Worm (Caenorhabditis elegans): ENCODE measurements around the gene flp-1.

flp-1 gene

ce11 chrIV:9120220-9120619 lies 24.3 kb upstream of the flp-1 start:
- TF ChIP-seq sup-37 (GFP tag; optimal IDR thresholded peaks at IDR 0.05) = no peak
- no peak for TF ChIP-seq nhr-12 (tag; optimal IDR thresholded peaks at IDR 0.05)
- TF ChIP-seq ceh-88 (GFP tag; IDR thresholded peaks at IDR 0.05) = no peak
- TF ChIP-seq mab-9 (GFP tag; IDR thresholded peaks at IDR 0.05) = no peak
- TF ChIP-seq elt-2 (tag; optimal IDR thresholded peaks at IDR 0.05) = no peak
- no peak for TF ChIP-seq nhr-47 (tag; optimal IDR thresholded peaks at IDR 0.05)
- TF ChIP-seq nhr-19 (GFP tag; conservative IDR thresholded peaks at IDR 0.05) = no peak
- TF ChIP-seq ceh-90 (tag; optimal IDR thresholded peaks at IDR 0.05) = no peak
- TF ChIP-seq nhr-84 (tag; optimal IDR thresholded peaks at IDR 0.05) = no peak
- TF ChIP-seq aly-2 (tag; optimal IDR thresholded peaks at IDR 0.05) = no peak
- TF ChIP-seq egl-13 (tag; optimal IDR thresholded peaks at IDR 0.05) = no peak
- no peak for TF ChIP-seq pax-3 (tag; optimal IDR thresholded peaks at IDR 0.05)
- TF ChIP-seq nhr-85 (tag) = no peak
- no peak for TF ChIP-seq efl-1 (optimal IDR thresholded peaks at IDR 0.05)
- no peak for TF ChIP-seq efl-1 (GFP tag; optimal IDR thresholded peaks at IDR 0.05 in 1 of 2)
- TF ChIP-seq unc-130 (tag; optimal IDR thresholded peaks at IDR 0.05) = no peak

- TF ChIP-seq efl-1 (optimal IDR thresholded peaks at IDR 0.05) (peak; percentile 56 to 65), efl-1 (GFP tag; optimal IDR thresholded peaks at IDR 0.05 in 1 of 2) (no peak), swsn-7 (tag; optimal IDR thresholded peaks at IDR 0.05) (peak; percentile 48), tbx-2 (tag; optimal IDR thresholded peaks at IDR 0.05) (peak; percentile 57), ama-1 (optimal IDR thresholded peaks at IDR 0.05) (no peak), nhr-77 (tag; optimal IDR thresholded peaks at IDR 0.05) (peak; percentile 27), vab-15 (tag; optimal IDR thresholded peaks at IDR 0.05) (no peak), skn-1 (tag; optimal IDR thresholded peaks at IDR 0.05) (peak; percentile 43), jun-1 (tag; optimal IDR thresholded peaks at IDR 0.05) (no peak), nhr-71 (tag; optimal IDR thresholded peaks at IDR 0.05) (peak; percentile 77), lsy-2 (tag; optimal IDR thresholded peaks at IDR 0.05) (peak; percentile 27 to 64), nhr-76 (tag; optimal IDR thresholded peaks at IDR 0.05) (no peak), lin-35 (GFP tag; optimal IDR thresholded peaks at IDR 0.05) (peak; percentile 33 to 48), xbp-1 (tag; optimal IDR thresholded peaks at IDR 0.05) (peak; percentile 37), elt-3 (tag; optimal IDR thresholded peaks at IDR 0.05) (peak in 3 of 6 experiments; percentile 14 to 21 (median 19)), ceh-82 (tag; optimal IDR thresholded peaks at IDR 0.05) (peak in 2 of 3 experiments; percentile 8 to 25), lin-14 (GFP tag; optimal IDR thresholded peaks at IDR 0.05) (peak; percentile 94), Y116A8C.19 (tag; optimal IDR thresholded peaks at IDR 0.05; ENCODE audit: borderline replicate concordance) (no peak), nhr-90 (tag; optimal IDR thresholded peaks at IDR 0.05; ENCODE audit: poor library complexity) (peak; percentile 41), nhr-28 (tag; optimal IDR thresholded peaks at IDR 0.05) (no peak), mep-1 (tag; optimal IDR thresholded peaks at IDR 0.05) (peak; percentile 72), rnt-1 (tag; optimal IDR thresholded peaks at IDR 0.05) (peak; percentile 57), dsc-1 (tag; optimal IDR thresholded peaks at IDR 0.05) (no peak), nhr-237 (tag; optimal IDR thresholded peaks at IDR 0.05) (peak; percentile 5), mdl-1 (tag; optimal IDR thresholded peaks at IDR 0.05) (peak in 1 of 2 experiments; percentile 74), aly-2 (tag; optimal IDR thresholded peaks at IDR 0.05) (no peak), elt-2 (tag; optimal IDR thresholded peaks at IDR 0.05) (no peak), C16A3.4 (tag; optimal IDR thresholded peaks at IDR 0.05) (peak; percentile 51), snu-23 (GFP tag; optimal IDR thresholded peaks at IDR 0.05) (peak; percentile 66), fkh-10 (GFP tag; optimal IDR thresholded peaks at IDR 0.05) (no peak), nhr-11 (tag; optimal IDR thresholded peaks at IDR 0.05) (no peak), unc-30 (tag; optimal IDR thresholded peaks at IDR 0.05) (no peak), nhr-47 (tag; optimal IDR thresholded peaks at IDR 0.05) (peak; percentile 40), grh-1 (GFP tag; IDR thresholded peaks at IDR 0.05) (0 out of 2 replicates have a peak, but pooled peaks have one; percentile 37), nhr-85 (tag) (peak; percentile 88), efl-3 (GFP tag; optimal IDR thresholded peaks at IDR 0.05) (no peak), ets-5 (GFP tag; IDR thresholded peaks at IDR 0.05) (no peak), pax-3 (tag; optimal IDR thresholded peaks at IDR 0.05) (no peak), blmp-1 (tag; optimal IDR thresholded peaks at IDR 0.05) (peak; percentile 75), lin-13 (GFP tag; optimal IDR thresholded peaks at IDR 0.05) (peak; percentile 58), lin-39 (tag; optimal IDR thresholded peaks at IDR 0.05) (no peak), egl-13 (tag; optimal IDR thresholded peaks at IDR 0.05) (no peak), fos-1 (tag; optimal IDR thresholded peaks at IDR 0.05) (peak; percentile 17), C04F5.9 (tag; optimal IDR thresholded peaks at IDR 0.05) (no peak)
Measured at ce11 chrIV:9121545-9121944, 23.0 kb upstream of the flp-1 start.

All from whole organism, L1 larva.